Fruit fly (Drosophila melanogaster): Measurements from ENCODE around the gene Neu2.
A peak's percentile ranks its signal among the peaks of the same experiment; 100 is the strongest.

Neu2 gene

DNA sequence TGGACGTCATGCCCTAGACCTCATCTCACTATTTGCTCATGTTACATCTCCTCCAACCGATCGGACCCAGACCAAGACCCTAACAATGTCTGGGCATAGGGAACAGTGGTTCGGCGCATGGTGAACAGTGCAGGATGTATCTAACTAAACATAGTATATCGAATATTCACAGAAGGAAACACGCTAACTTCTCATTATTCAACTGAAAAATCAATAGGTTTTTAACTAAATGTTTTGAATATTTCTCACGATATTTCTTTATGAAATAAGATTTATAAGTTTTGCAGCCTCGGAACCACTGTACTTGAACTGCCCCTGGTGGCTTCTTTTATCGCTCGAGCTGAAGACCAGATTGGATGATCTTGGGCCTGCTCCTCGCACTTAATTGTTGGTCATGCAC lies 36.8 kb downstream of the Neu2 start:
- TF ChIP-seq pan (optimal IDR thresholded peaks at IDR 0.05) (no peak), psq (optimal IDR thresholded peaks at IDR 0.05) (no peak), EcR (GFP tag; optimal IDR thresholded peaks at IDR 0.05) (no peak), CG8478 (optimal IDR thresholded peaks at IDR 0.05) (no peak), usp (GFP tag; optimal IDR thresholded peaks at IDR 0.05) (no peak), Dll (optimal IDR thresholded peaks at IDR 0.05) (no peak)

DNA sequence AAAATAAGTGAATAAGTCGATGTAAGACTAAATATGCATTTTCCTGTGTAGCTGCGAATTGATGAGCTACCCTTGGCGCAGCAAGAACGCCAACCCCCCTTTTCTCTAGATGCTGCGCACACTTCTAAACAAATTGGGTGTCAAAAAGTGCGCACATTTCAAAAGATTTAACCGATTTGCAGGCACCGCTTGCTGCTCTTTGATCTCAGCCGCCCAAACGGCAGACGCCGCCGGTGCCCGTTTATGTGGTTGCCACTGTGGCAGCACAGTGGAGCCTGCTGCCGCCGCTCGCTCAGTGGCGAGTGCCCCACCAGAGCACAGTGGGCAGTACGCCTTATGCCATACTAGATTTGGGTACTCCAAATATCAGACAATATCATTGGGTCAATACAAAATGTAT lies 39.9 kb downstream of the Neu2 start:
- no peak for TF ChIP-seq psq (optimal IDR thresholded peaks at IDR 0.05)
- TF ChIP-seq CG8478 (optimal IDR thresholded peaks at IDR 0.05) = no peak
- TF ChIP-seq Dll (optimal IDR thresholded peaks at IDR 0.05) = no peak
- TF ChIP-seq pan (optimal IDR thresholded peaks at IDR 0.05) = no peak

DNA sequence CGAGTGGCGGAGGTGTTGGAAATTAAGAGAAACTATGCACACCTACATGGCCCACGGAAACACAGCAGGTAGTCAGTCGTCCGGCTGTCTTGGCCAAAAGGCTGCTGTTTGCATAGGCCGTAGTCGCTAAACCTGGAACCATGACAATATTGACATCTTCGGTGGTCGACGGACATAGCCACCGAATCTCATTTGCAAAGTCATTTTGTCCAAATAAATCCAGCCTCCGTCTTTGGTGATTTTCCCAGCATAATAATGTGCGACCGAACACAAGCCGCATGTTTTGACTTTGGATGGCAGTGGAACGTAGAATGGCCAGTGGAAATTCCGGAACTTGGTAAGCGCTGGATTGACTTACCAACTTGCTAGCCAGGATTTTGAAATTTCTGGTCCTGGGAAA lies 41.0 kb downstream of the Neu2 start:
- TF ChIP-seq psq (optimal IDR thresholded peaks at IDR 0.05) (no peak), usp (GFP tag; optimal IDR thresholded peaks at IDR 0.05) (no peak), CG8478 (optimal IDR thresholded peaks at IDR 0.05) (no peak), Dll (optimal IDR thresholded peaks at IDR 0.05) (no peak), pan (optimal IDR thresholded peaks at IDR 0.05) (no peak), EcR (GFP tag; optimal IDR thresholded peaks at IDR 0.05) (no peak)

DNA sequence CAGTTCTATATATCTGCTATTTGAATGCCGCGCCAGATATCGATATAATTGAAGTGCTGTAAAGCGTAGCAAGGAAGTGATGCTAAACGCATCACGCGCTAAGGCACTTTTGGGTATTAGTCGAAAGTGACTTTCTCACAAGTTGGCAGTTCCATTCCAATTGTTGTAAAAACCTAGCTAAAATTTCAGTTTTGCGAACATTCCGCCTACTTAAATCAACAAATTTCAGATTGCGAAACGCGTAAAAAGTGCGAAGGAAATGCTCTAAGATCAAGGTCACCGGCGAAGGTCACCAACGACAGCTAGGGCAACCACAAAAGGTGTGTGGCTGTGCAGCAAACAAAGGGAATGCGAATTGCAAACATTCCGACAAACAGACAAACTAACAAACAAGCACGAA lies 44.7 kb downstream of the Neu2 start, which contains the start of gene Syx7:
Gene Syx7 (plus strand): TSS at position 131 of the 400 bp plus-strand sequence.
- TF ChIP-seq usp (GFP tag; optimal IDR thresholded peaks at IDR 0.05) (no peak), CG8478 (optimal IDR thresholded peaks at IDR 0.05) (no peak), EcR (GFP tag; optimal IDR thresholded peaks at IDR 0.05) (no peak), psq (optimal IDR thresholded peaks at IDR 0.05) (no peak), Dll (optimal IDR thresholded peaks at IDR 0.05) (no peak), pan (optimal IDR thresholded peaks at IDR 0.05) (no peak)

DNA sequence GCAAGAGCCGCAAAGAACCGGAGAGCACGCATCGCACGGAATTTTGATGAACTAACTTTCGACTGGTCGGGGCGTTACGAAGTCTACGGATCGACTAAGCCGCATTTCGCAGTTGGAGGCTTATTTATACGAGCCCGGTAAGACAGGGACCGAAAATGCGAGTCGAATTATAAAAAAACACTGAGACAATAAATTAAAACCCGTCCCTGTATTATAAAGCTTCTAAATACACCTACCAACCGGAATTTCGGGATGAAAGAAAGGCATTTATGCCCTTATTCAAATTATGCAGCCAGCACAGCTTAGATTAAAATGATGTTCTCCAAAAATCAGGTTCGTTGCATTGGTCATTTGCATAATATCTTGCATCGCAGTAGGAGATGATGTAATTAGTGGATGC lies 45.7 kb downstream of the Neu2 start, which contains the start of gene Alp1:
Gene Alp1 (minus strand): TSS at position 101 of the 400 bp plus-strand sequence.
- TF ChIP-seq pan (optimal IDR thresholded peaks at IDR 0.05) (peak; percentile 29), psq (optimal IDR thresholded peaks at IDR 0.05) (no peak)

DNA sequence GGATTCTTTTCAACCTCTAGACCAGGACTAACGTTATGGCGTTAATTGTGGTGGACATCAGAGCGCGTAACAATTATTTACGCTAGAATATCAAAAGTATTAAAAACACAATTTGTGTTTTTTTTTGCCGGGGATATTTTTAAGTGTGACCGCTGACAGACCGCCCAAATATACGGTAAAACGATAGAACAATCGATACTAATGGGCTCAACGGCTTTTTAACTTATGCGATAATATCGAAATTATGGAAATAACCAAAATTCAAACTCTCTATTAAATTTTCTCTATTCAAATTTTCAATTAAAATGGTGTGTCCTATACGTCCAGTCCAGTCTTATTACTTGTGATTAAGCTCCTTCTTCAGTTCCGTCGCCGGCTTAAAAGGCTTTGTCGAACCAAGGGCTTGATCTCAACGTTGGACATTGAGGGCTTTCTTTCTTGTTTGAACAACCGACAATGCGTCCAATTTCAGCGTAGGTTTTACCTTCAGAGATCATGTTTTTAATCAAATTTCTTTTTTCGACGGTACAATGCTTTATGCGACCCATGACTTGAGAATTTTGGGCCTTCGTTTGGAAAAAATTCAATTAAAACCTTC lies 49.1 kb downstream of the Neu2 start, which contains the start of gene CG5664:
Gene CG5664 (minus strand): TSS at position 148 of the 598 bp plus-strand sequence.
- TF ChIP-seq pan (optimal IDR thresholded peaks at IDR 0.05) (no peak), psq (optimal IDR thresholded peaks at IDR 0.05) (no peak), CG8478 (optimal IDR thresholded peaks at IDR 0.05) (no peak)

DNA sequence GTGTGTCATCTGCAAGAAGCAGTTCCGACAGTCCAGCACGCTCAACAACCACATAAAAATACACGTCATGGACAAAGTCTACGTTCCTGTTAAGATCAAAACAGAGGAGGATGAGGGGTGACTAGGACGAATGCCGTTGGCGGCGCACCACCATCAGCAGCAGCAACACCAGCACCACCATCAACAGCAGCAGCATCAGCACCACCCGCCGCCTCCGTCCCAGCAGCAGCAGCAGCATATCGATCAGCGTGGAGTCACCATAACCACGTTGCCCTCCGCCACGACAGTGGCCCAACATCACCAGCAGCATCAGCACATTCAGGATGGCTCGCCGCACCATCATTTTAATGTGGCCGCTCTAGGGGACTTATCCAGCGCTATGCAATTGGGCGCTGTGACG lies 54.3 kb downstream of the Neu2 start:
- TF ChIP-seq psq (optimal IDR thresholded peaks at IDR 0.05) (no peak), CG8478 (optimal IDR thresholded peaks at IDR 0.05) (no peak), pan (optimal IDR thresholded peaks at IDR 0.05) (no peak), usp (GFP tag; optimal IDR thresholded peaks at IDR 0.05) (no peak), EcR (GFP tag; optimal IDR thresholded peaks at IDR 0.05) (no peak), Dll (optimal IDR thresholded peaks at IDR 0.05) (no peak)
